Worm (Caenorhabditis elegans) whole organism, L3 larva: ENCODE data around the gene daf-14.

Experiments
- R02D3.7 ChIP-seq: fragments of 150-350 bp; optimal IDR thresholded peaks from 2 replicates; lab custom pipeline; 2014; ENCODE audit warnings: missing biosample characterization, missing genetic modification characterization
- ama-1 ChIP-seq: fragments of 150-350 bp; optimal IDR thresholded peaks from 2 replicates; lab custom pipeline; 2018
- ceh-16 ChIP-seq: sonication (generic microtip); optimal IDR thresholded peaks from 2 replicates; lab custom pipeline; 2017; ENCODE audit warnings: missing biosample characterization, missing genetic modification characterization
- ceh-28 ChIP-seq: fragments of 150-350 bp; optimal IDR thresholded peaks from 2 replicates; lab custom pipeline; 2014; ENCODE audit warnings: missing biosample characterization, missing genetic modification reagents, missing genetic modification characterization
- egl-5 ChIP-seq: fragments of 150-350 bp; optimal IDR thresholded peaks from 2 replicates; lab custom pipeline; 2017; ENCODE audit warnings: missing biosample characterization, missing genetic modification reagents, missing genetic modification characterization, inconsistent platforms
- elt-2 ChIP-seq: sonication (generic microtip); optimal IDR thresholded peaks from 2 replicates; lab custom pipeline; 2016; ENCODE audit warnings: missing genetic modification reagents, mild to moderate bottlenecking, missing genetic modification characterization, missing compliant biosample characterization
- elt-3 ChIP-seq, 3 experiments: fragments of 150-350 bp in 1 of 3; sonication (generic microtip) in 2 of 3; optimal IDR thresholded peaks; 2 replicates in 2 of 3; 4 replicates in 1 of 3; lab custom pipeline; 2014 to 2017; ENCODE audit warnings: missing biosample characterization in 3 of 3, missing genetic modification characterization in 3 of 3
- fkh-10 ChIP-seq: sonication (generic microtip); optimal IDR thresholded peaks from 2 replicates; lab custom pipeline; 2017; ENCODE audit warnings: missing biosample characterization, missing genetic modification reagents, missing genetic modification characterization
- fos-1 ChIP-seq: fragments of 150-350 bp; optimal IDR thresholded peaks from 2 replicates; lab custom pipeline; 2014; ENCODE audit warnings: missing biosample characterization, missing genetic modification characterization
- hmg-11 ChIP-seq: sonication (generic microtip); optimal IDR thresholded peaks from 2 replicates; lab custom pipeline; 2016; ENCODE audit warnings: missing genetic modification characterization, missing compliant biosample characterization
- jun-1 ChIP-seq: fragments of 150-350 bp; optimal IDR thresholded peaks from 2 replicates; lab custom pipeline; 2014; ENCODE audit warnings: missing biosample characterization, missing genetic modification reagents, missing genetic modification characterization
- lin-15B ChIP-seq: fragments of 150-350 bp; optimal IDR thresholded peaks from 2 replicates; lab custom pipeline; 2014; ENCODE audit warnings: missing biosample characterization, missing genetic modification characterization
- lin-39 ChIP-seq: fragments of 150-350 bp; optimal IDR thresholded peaks from 2 replicates; lab custom pipeline; 2018; ENCODE audit warnings: missing biosample characterization, missing genetic modification reagents, missing genetic modification characterization
- lsy-12 ChIP-seq: sonication (generic microtip); optimal IDR thresholded peaks from 2 replicates; lab custom pipeline; 2016; ENCODE audit warnings: mild to moderate bottlenecking, missing genetic modification characterization, missing compliant biosample characterization
- mdl-1 ChIP-seq: fragments of 150-350 bp; optimal IDR thresholded peaks from 2 replicates; lab custom pipeline; 2014; ENCODE audit warnings: missing biosample characterization, missing genetic modification characterization
- mml-1 ChIP-seq: fragments of 150-350 bp; sonication (generic microtip); optimal IDR thresholded peaks from 3 replicates; lab custom pipeline; 2014; ENCODE audit warnings: missing biosample characterization, missing genetic modification characterization
- nfya-1 ChIP-seq: sonication (generic microtip); optimal IDR thresholded peaks from 2 replicates; lab custom pipeline; 2017; ENCODE audit warnings: missing genetic modification characterization, mild to moderate bottlenecking, missing compliant biosample characterization, antibody characterized with exemption, moderate library complexity; ENCODE audit not compliant: insufficient read depth
- nhr-11 ChIP-seq: fragments of 150-350 bp; optimal IDR thresholded peaks from 2 replicates; lab custom pipeline; 2014; ENCODE audit warnings: missing biosample characterization, missing genetic modification characterization
- nhr-23 ChIP-seq: fragments of 150-350 bp; optimal IDR thresholded peaks from 2 replicates; lab custom pipeline; 2014; ENCODE audit warnings: missing biosample characterization, missing genetic modification reagents, missing genetic modification characterization
- nhr-237 ChIP-seq: fragments of 150-350 bp; optimal IDR thresholded peaks from 2 replicates; lab custom pipeline; 2014; ENCODE audit warnings: missing biosample characterization, missing genetic modification characterization
- nhr-25 ChIP-seq: sonication (generic microtip); optimal IDR thresholded peaks from 2 replicates; lab custom pipeline; 2017; ENCODE audit warnings: missing biosample characterization, missing genetic modification characterization
- nhr-28 ChIP-seq: fragments of 150-350 bp; optimal IDR thresholded peaks from 2 replicates; lab custom pipeline; 2014; ENCODE audit warnings: missing biosample characterization, missing genetic modification characterization
- nhr-43 ChIP-seq: sonication (generic microtip); optimal IDR thresholded peaks from 2 replicates; lab custom pipeline; 2016; ENCODE audit warnings: mild to moderate bottlenecking, missing genetic modification characterization, missing compliant biosample characterization; ENCODE audit not compliant: poor library complexity, severe bottlenecking
- nhr-67 ChIP-seq: fragments of 150-350 bp; optimal IDR thresholded peaks from 2 replicates; lab custom pipeline; 2014; ENCODE audit warnings: missing biosample characterization, missing genetic modification characterization
- pha-4 ChIP-seq: fragments of 150-350 bp; optimal IDR thresholded peaks from 2 replicates; lab custom pipeline; 2014; ENCODE audit warnings: missing biosample characterization, missing genetic modification reagents, missing genetic modification characterization
- pqm-1 ChIP-seq: fragments of 150-350 bp; optimal IDR thresholded peaks from 2 replicates; lab custom pipeline; 2017; ENCODE audit warnings: missing biosample characterization, missing genetic modification characterization, inconsistent platforms
- sea-2 ChIP-seq: fragments of 150-350 bp; sonication (generic microtip); optimal IDR thresholded peaks from 4 replicates; lab custom pipeline; 2014; ENCODE audit warnings: missing biosample characterization, missing genetic modification reagents, missing genetic modification characterization
- skn-1 ChIP-seq: fragments of 150-350 bp; optimal IDR thresholded peaks from 2 replicates; lab custom pipeline; 2014; ENCODE audit warnings: missing biosample characterization, missing genetic modification characterization
- snpc-4 ChIP-seq: fragments of 150-350 bp; optimal IDR thresholded peaks from 2 replicates; lab custom pipeline; 2014; ENCODE audit warnings: missing biosample characterization, missing genetic modification characterization
- tbx-2 ChIP-seq: sonication (generic microtip); optimal IDR thresholded peaks from 2 replicates; lab custom pipeline; 2016; ENCODE audit warnings: mild to moderate bottlenecking, missing genetic modification characterization, missing compliant biosample characterization
- unc-39 ChIP-seq: sonication (generic microtip); optimal IDR thresholded peaks from 4 replicates; lab custom pipeline; 2017; ENCODE audit warnings: missing biosample characterization, missing genetic modification characterization
- unc-62 ChIP-seq: fragments of 150-350 bp; sonication (generic microtip); optimal IDR thresholded peaks from 4 replicates; lab custom pipeline; 2014; ENCODE audit warnings: missing biosample characterization, missing genetic modification reagents, missing genetic modification characterization
- zag-1 ChIP-seq: fragments of 150-350 bp; optimal IDR thresholded peaks from 2 replicates; lab custom pipeline; 2014; ENCODE audit warnings: missing biosample characterization, missing genetic modification characterization
- ztf-11 ChIP-seq: fragments of 150-350 bp; optimal IDR thresholded peaks from 2 replicates; lab custom pipeline; 2014; ENCODE audit warnings: missing biosample characterization, missing genetic modification characterization

daf-14 gene

ce11 chrIV:10215393-10215792 lies 35.0 kb upstream of the daf-14 start:
- no peak for TF ChIP-seq lsy-12 (tag; lab: Kevin White, UChicago)
- TF ChIP-seq mml-1 = no peak
- TF ChIP-seq fos-1 (tag; lab: Kevin White, UChicago) = no peak
- TF ChIP-seq egl-5 (tag; lab: Kevin White, UChicago) = no peak
- TF ChIP-seq nhr-11 (tag; lab: Kevin White, UChicago) = no peak
- no peak for TF ChIP-seq unc-62 (GFP tag; lab: Kevin White, UChicago)
- no peak for TF ChIP-seq mdl-1 (tag; lab: Kevin White, UChicago)
- TF ChIP-seq elt-3 (tag; optimal IDR thresholded peaks at IDR 0.05; lab: Kevin White, UChicago) = no peak
- no peak for TF ChIP-seq jun-1 (tag; lab: Kevin White, UChicago)
- TF ChIP-seq pha-4 (tag; lab: Kevin White, UChicago) = no peak
- no peak for TF ChIP-seq skn-1
- no peak for TF ChIP-seq ceh-16 (tag; lab: Kevin White, UChicago)
- no peak for TF ChIP-seq elt-2
- no peak for TF ChIP-seq nhr-43 (tag; lab: Kevin White, UChicago)
- no peak for TF ChIP-seq R02D3.7 (tag; lab: Kevin White, UChicago)
- TF ChIP-seq nhr-23 = no peak
- no peak for TF ChIP-seq pqm-1
- TF ChIP-seq sea-2 (GFP tag; lab: Kevin White, UChicago) = no peak
- no peak for TF ChIP-seq fkh-10 (GFP tag; lab: Kevin White, UChicago)
- TF ChIP-seq nhr-28 (tag; lab: Kevin White, UChicago) = no peak

- TF ChIP-seq fkh-10 (GFP tag; lab: Kevin White, UChicago) = no peak
- no peak for TF ChIP-seq nfya-1 (tag; lab: Kevin White, UChicago)
- no peak for TF ChIP-seq nhr-67 (tag; lab: Kevin White, UChicago)
- no peak for TF ChIP-seq hmg-11 (tag; lab: Kevin White, UChicago)
- TF ChIP-seq, all 47 proteins: peak for 0
Measured at ce11 chrIV:10216078-10216477, 34.3 kb upstream of the daf-14 start, which contains the start of gene col-124. Gene col-124, plus strand, starts transcription at chrIV:10216451.

DNA sequence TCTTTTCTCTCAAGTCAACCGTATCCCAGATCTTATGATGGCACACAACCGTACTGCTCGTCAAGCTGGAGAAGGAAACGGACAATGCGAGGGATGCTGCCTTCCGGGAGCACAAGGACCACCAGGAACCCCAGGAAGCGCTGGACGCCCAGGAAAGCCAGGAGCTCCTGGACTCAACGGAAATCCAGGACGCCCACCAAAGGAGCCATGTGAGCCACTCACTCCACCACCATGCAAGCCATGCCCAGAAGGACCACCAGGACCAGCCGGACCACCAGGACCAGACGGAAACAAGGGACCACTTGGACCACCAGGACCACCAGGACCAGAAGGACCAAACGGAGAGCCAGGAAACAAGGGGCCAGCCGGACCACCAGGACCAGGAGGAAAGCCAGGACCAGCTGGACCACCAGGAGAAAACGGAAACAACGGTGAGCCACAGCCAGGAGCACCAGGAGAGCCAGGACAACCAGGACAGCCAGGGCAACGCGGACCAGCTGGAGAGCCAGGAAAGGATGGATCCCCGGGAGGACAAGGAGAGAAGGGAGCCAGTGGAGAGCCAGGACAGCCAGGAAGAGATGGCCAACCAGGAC lies 33.6 kb upstream of the daf-14 start:
- no peak for TF ChIP-seq ceh-16 (tag; lab: Kevin White, UChicago)

ce11 chrIV:10219208-10219607 lies 31.2 kb upstream of the daf-14 start, which contains the start of gene qns-1:
Gene qns-1, minus strand, starts transcription at chrIV:10219308.
- no peak for TF ChIP-seq unc-62 (GFP tag; lab: Kevin White, UChicago)
- TF ChIP-seq pqm-1 = no peak
- no peak for TF ChIP-seq ceh-16 (tag; lab: Kevin White, UChicago)
- TF ChIP-seq snpc-4 = no peak
- TF ChIP-seq ama-1 (lab: Kevin White, UChicago) = no peak
- TF ChIP-seq mml-1 = no peak
- TF ChIP-seq fos-1 (tag; lab: Kevin White, UChicago) = no peak
- TF ChIP-seq nhr-67 (tag; lab: Kevin White, UChicago) = no peak
- TF ChIP-seq skn-1 = no peak
- TF ChIP-seq nfya-1 (tag; lab: Kevin White, UChicago) = no peak
- TF ChIP-seq elt-2 = no peak
- TF ChIP-seq egl-5 (tag; lab: Kevin White, UChicago) = no peak
- no peak for TF ChIP-seq unc-39
- no peak for TF ChIP-seq nhr-237 (tag; lab: Kevin White, UChicago)
- TF ChIP-seq, all 47 proteins: peak for 0

- no peak for TF ChIP-seq pqm-1
- no peak for TF ChIP-seq ama-1 (lab: Kevin White, UChicago)
Measured at ce11 chrIV:10221187-10221586, 29.2 kb upstream of the daf-14 start, which contains the start of gene tram-1. Gene tram-1, minus strand, starts transcription at chrIV:10221287.

DNA sequence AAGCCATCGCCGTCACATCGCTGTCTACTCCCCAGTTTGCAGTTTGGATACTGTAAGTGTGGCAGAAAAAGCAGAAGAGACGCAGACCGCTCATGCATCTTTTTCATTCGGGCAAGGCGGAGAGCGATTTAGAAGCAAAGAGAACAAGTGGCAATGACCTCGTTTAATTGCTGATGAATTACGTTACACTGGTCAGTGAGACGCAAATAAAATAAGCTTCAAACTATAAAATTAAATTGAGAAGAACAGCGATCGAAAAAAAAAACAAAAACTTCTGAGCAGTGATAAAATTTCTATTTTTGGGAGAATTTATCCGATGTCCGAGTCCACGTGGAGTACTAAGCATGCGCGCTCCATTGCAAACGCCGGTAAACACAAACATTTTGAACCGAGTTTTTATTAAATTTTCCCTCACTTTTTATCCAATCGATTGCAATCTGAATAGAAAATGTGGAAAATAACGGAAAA lies 28.3 kb upstream of the daf-14 start, which contains the start of gene C24F3.2:
Gene C24F3.2 (plus strand): TSS at position 418 of the 468 bp plus-strand sequence.
- peak; percentile 73 for TF ChIP-seq egl-5 (tag; lab: Kevin White, UChicago)
- TF ChIP-seq pha-4 (tag; lab: Kevin White, UChicago) = peak; percentile 55
- peak; percentile 4 for TF ChIP-seq fkh-10 (GFP tag; lab: Kevin White, UChicago)
- peak; percentile 75 for TF ChIP-seq lin-39
- no peak for TF ChIP-seq pqm-1
- peak; percentile 70 for TF ChIP-seq lsy-12 (tag; lab: Kevin White, UChicago)
- TF ChIP-seq ama-1 (lab: Kevin White, UChicago) = no peak
- peak; percentile 14 for TF ChIP-seq unc-62 (GFP tag; lab: Kevin White, UChicago)
- TF ChIP-seq lin-15B = peak; percentile 69
- TF ChIP-seq elt-2 = peak; percentile 35
- TF ChIP-seq tbx-2 = peak; percentile 3
- peak; percentile 48 for TF ChIP-seq jun-1 (tag; lab: Kevin White, UChicago)
- TF ChIP-seq skn-1 = peak; percentile 19
- no peak for TF ChIP-seq zag-1 (tag; lab: Kevin White, UChicago)
- TF ChIP-seq nfya-1 (tag; lab: Kevin White, UChicago) = peak; percentile 88
- TF ChIP-seq ceh-28 (tag; lab: Kevin White, UChicago) = no peak
- TF ChIP-seq nhr-25 (tag; lab: Kevin White, UChicago) = peak; percentile 96
- peak; percentile 89 for TF ChIP-seq nhr-23
- TF ChIP-seq ztf-11 (tag; lab: Kevin White, UChicago) = no peak
